Fruit fly (Drosophila melanogaster) whole organism, wandering third instar larva: ENCODE data around the gene CG31678.

Source experiments
- CG32264 ChIP-seq: fragments of 200-800 bp; sonication (Bioruptor generic); optimal IDR thresholded peaks from 2 replicates; lab custom pipeline; 2016; ENCODE audit warnings: missing biosample characterization, missing genetic modification characterization
- CG9705 ChIP-seq: fragments of 200-800 bp; sonication (Bioruptor generic); optimal IDR thresholded peaks from 2 replicates; lab custom pipeline; 2018; ENCODE audit warnings: missing biosample characterization, mild to moderate bottlenecking, missing genetic modification characterization
- CrebA ChIP-seq: fragments of 200-800 bp; sonication (Bioruptor generic); optimal IDR thresholded peaks from 2 replicates; lab custom pipeline; 2016; ENCODE audit warnings: missing biosample characterization, mild to moderate bottlenecking, missing genetic modification characterization, borderline replicate concordance
- Dfd ChIP-seq: fragments of >200 bp; optimal IDR thresholded peaks from 2 replicates; lab custom pipeline; 2017; ENCODE audit warnings: missing biosample characterization, missing genetic modification characterization
- GATAd ChIP-seq: sonication (Bioruptor generic); optimal IDR thresholded peaks from 2 replicates; lab custom pipeline; 2016; ENCODE audit warnings: missing biosample characterization, missing genetic modification characterization
- Mio ChIP-seq: sonication (Bioruptor generic); optimal IDR thresholded peaks from 2 replicates; lab custom pipeline; 2016; ENCODE audit warnings: missing biosample characterization, missing genetic modification characterization
- Myc ChIP-seq: fragments of >200 bp; optimal IDR thresholded peaks from 2 replicates; lab custom pipeline; 2017
- Sp1 ChIP-seq: fragments of 200-800 bp; sonication (Bioruptor generic); optimal IDR thresholded peaks from 3 replicates; lab custom pipeline; 2019; ENCODE audit warnings: missing biosample characterization, mild to moderate bottlenecking, missing genetic modification characterization, moderate library complexity
- dmrt93B ChIP-seq: fragments of 200-800 bp; sonication (Bioruptor generic); optimal IDR thresholded peaks from 2 replicates; lab custom pipeline; 2018; ENCODE audit warnings: missing biosample characterization, mild to moderate bottlenecking, missing genetic modification characterization
- ey ChIP-seq: fragments of 200-800 bp; sonication (Bioruptor generic); optimal IDR thresholded peaks from 2 replicates; lab custom pipeline; 2016; ENCODE audit warnings: missing biosample characterization, missing genetic modification characterization
- foxo ChIP-seq, 2 experiments: fragments of 200-800 bp; sonication (Bioruptor generic); optimal IDR thresholded peaks; 2 replicates in 1 of 2; 3 replicates in 1 of 2; lab custom pipeline; 2016 to 2017; ENCODE audit warnings: missing biosample characterization in 2 of 2, missing genetic modification characterization in 2 of 2
- pan ChIP-seq: fragments of >200 bp; optimal IDR thresholded peaks from 2 replicates; lab custom pipeline; 2017
- psq ChIP-seq: fragments of 200-800 bp; sonication (Bioruptor generic); optimal IDR thresholded peaks from 3 replicates; lab custom pipeline; 2017; ENCODE audit warnings: missing biosample characterization, mild to moderate bottlenecking, missing genetic modification characterization, moderate library complexity
- usp ChIP-seq: fragments of >200 bp; optimal IDR thresholded peaks from 2 replicates; lab custom pipeline; 2017; ENCODE audit warnings: missing biosample characterization, missing genetic modification characterization

dm6 chr2L:20716077-20716476 is 40.3 kb upstream of the CG31678 start:
- TF ChIP-seq ey (no peak), CrebA (GFP tag; lab: Kevin White, UChicago) (peak; percentile 49), GATAd (GFP tag; lab: Kevin White, UChicago) (no peak), foxo (GFP tag; optimal IDR thresholded peaks at IDR 0.05; lab: Kevin White, UChicago) (no peak), psq (GFP tag; lab: Kevin White, UChicago) (no peak), CG9705 (GFP tag; lab: Kevin White, UChicago) (no peak), CG32264 (no peak), dmrt93B (GFP tag; lab: Kevin White, UChicago) (no peak), pan (lab: Kevin White, UChicago) (no peak), Myc (no peak), Sp1 (GFP tag; lab: Kevin White, UChicago) (no peak), usp (GFP tag; lab: Kevin White, UChicago) (no peak), Mio (GFP tag; lab: Kevin White, UChicago) (no peak), Dfd (GFP tag; lab: Kevin White, UChicago) (no peak)
